Worm (Caenorhabditis elegans): Measurements from ENCODE around the gene C30G7.2.

C30G7.2 gene

DNA sequence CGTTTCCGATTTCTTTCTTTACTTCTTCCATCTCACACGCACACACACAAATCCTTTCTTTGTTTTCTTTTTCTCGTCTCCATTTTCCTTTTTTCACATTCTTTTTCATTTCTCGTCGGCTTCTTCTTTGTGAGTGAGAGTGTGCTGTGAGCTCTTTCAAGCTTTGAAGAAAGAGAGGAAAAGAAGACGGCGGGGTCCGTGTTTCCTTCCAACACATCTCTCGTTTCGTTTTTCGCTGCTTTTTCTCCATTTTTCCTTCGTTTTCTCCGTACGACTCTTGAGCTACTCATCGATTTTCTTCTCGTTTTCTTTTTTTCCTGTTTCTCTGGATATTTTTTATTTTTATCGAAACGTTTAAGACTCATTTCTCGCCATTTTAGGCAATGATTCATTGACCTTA is 6.5 kb upstream of the C30G7.2 start:
- TF ChIP-seq him-1 (tag; optimal IDR thresholded peaks at IDR 0.05) (peak; percentile 69), dao-5 (tag; optimal IDR thresholded peaks at IDR 0.05) (no peak), W03F9.2 (tag; optimal IDR thresholded peaks at IDR 0.05) (no peak)

DNA sequence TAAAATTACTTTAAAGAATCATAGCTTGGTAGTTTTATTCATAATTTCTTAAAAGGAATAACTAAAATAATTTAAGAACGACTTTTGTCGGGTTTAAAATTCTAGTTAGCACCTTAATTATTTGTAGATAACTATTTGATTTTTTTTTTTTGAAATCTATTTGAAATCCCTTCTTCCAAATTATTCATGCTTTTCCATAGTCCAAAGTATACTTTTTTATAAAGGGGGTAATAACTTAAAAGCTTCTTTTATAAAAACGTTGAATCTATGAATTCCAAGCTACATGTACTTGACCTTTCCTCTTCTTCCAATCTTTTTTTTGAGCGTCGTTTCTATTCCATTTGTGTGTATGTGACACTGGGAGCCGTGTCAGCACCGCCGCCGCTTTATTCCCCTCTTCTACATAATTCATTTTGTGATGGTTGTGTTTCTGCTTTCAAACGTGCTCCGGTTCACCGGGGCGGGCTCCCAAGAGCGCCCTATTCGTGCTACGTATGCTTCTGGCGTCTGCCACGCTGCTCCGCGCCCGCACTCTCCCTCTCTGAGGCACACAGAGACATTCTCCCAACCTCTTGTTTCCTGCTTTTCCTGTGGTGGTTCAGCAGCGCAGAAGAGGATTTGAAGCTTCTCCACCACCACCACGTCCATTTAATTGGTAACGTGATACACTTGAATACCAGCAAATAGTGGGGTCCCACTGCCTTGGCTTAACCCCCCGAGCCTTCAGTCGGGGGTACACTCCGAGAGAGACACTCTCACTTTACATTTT is 3.1 kb upstream of the C30G7.2 start:
- TF ChIP-seq W03F9.2 (tag; optimal IDR thresholded peaks at IDR 0.05) (no peak), him-1 (tag; optimal IDR thresholded peaks at IDR 0.05) (no peak), dao-5 (tag; optimal IDR thresholded peaks at IDR 0.05) (no peak)

DNA sequence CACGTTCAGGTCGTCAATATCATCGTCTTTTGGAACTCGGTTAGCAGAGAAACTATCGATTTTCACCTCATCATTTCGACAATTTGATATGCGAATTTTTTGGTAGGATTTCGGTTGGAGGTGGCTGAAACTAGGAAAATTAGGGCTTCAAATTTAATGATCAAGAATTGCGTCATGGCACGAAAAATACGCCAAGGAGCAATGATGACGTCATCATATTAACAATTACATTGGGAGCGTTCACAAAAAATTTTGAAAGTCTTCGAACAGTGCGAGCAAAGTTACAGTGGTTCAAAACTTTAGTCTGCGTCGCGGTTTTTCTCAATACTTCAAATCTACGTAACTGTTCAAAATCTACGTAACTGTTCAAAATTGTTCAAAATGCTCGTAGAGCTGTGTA is 6.2 kb downstream of the C30G7.2 start:
- TF ChIP-seq dao-5 (tag; optimal IDR thresholded peaks at IDR 0.05), result no peak
- TF ChIP-seq him-1 (tag; optimal IDR thresholded peaks at IDR 0.05), result no peak
- no peak for TF ChIP-seq W03F9.2 (tag; optimal IDR thresholded peaks at IDR 0.05)

DNA sequence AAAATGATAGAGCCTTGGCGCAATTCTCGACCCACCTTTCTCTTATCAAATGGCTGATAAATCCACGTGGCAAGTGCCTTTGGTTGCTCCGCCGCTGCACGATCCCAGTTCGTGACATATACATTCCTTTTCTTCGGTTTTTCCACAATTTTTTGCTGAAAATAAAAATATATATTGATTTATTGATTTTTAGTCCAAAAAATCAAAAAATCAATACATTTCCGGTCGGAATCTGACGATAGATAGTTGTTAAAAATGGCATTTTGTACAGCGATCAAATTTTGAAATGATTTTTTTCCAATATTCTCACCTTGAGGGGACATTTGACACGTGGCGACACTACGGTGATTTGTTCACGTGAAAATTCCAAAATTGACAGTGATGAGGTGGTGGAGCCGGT is 7.1 kb downstream of the C30G7.2 start:
- TF ChIP-seq dao-5 (tag; optimal IDR thresholded peaks at IDR 0.05) (no peak), W03F9.2 (tag; optimal IDR thresholded peaks at IDR 0.05) (no peak), him-1 (tag; optimal IDR thresholded peaks at IDR 0.05) (no peak)

DNA sequence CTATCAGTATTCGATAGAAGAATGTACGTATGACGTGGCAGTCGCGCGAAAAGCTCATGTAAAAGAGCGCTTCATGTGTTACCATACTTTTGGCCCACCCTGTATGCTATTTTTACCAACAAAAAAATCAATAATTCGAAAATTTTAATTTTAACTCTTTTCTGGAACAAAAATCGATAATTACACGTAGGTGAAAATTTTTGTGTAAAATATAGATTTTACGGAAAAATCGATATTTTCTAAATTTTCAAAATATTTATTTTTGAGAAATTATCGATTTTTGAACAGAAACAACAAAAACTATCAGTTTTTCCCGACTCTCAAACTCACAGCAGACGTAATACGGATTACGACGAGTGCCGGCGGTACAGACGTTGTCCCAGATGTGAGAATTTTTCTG is 8.4 kb downstream of the C30G7.2 start:
- no peak for TF ChIP-seq W03F9.2 (tag; optimal IDR thresholded peaks at IDR 0.05)
- no peak for TF ChIP-seq him-1 (tag; optimal IDR thresholded peaks at IDR 0.05)
- no peak for TF ChIP-seq dao-5 (tag; optimal IDR thresholded peaks at IDR 0.05)

DNA sequence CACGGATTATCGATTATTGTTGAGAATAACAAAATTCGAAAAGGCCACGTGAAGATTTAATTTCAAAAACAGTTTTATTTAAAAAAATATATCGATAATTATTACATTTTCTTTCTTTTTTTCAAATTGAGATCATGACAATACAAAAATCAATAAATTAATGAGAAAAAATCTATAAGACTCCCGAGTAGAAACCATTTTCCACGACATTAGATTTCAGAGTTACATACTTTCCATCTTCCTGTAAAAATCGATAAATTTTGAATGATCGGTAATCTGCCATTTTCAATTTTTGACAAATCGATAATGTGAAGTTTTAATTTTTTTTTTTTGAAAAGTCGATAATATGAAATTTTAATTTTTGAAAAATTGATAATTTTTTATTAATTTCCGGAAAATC is 9.0 kb downstream of the C30G7.2 start, which contains the start of gene C30G7.3:
Gene C30G7.3, minus strand, starts transcription at position 8 of the 400 bp plus-strand sequence.
- TF ChIP-seq dao-5 (tag; optimal IDR thresholded peaks at IDR 0.05) (no peak), W03F9.2 (tag; optimal IDR thresholded peaks at IDR 0.05) (no peak), him-1 (tag; optimal IDR thresholded peaks at IDR 0.05) (no peak)

DNA sequence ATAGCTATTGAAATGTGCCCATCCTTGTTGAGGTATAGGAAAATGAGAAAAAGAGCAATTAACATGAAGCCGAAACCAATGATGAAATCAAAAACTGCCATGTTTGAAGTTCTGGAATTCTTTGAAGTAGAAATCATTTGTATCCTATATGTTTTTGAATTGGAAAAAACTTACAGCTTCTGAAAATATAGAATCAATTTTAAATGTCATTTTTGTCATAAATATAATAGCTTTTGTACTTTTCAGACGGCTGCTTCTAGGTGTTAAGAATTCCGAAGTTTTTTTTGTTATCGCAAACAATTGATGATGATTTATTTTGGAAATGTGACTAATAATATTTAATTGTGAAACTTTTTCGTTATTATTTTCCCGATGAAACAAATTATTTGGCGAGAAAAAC is 10.3 kb downstream of the C30G7.2 start, which contains the start of gene C30G7.4:
Gene C30G7.4, minus strand, starts transcription at position 101 of the 400 bp plus-strand sequence.
- TF ChIP-seq W03F9.2 (tag; optimal IDR thresholded peaks at IDR 0.05) (no peak), him-1 (tag; optimal IDR thresholded peaks at IDR 0.05) (no peak), dao-5 (tag; optimal IDR thresholded peaks at IDR 0.05) (no peak)

DNA sequence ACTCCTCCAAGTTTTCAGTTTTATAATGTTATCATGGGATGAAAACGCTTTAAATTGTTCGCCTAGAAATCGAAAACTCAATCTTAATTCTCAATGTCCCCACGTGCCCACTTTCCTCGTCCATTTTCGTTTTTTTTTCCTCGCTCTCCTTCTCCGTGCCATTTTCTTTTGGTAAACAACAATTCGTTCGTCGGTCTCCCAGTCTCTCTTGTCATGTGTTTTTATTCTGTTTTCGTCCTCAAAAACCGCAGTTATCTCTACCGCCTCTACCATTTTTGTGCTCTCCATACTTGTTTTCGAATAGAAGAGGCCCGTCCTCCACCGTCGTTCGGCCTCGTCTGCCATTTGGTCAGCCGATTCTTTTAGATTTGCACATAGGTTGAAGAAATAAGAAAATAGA is 11.9 kb downstream of the C30G7.2 start:
- no peak for TF ChIP-seq dao-5 (tag; optimal IDR thresholded peaks at IDR 0.05)
- TF ChIP-seq him-1 (tag; optimal IDR thresholded peaks at IDR 0.05), result no peak
- TF ChIP-seq W03F9.2 (tag; optimal IDR thresholded peaks at IDR 0.05), result no peak

DNA sequence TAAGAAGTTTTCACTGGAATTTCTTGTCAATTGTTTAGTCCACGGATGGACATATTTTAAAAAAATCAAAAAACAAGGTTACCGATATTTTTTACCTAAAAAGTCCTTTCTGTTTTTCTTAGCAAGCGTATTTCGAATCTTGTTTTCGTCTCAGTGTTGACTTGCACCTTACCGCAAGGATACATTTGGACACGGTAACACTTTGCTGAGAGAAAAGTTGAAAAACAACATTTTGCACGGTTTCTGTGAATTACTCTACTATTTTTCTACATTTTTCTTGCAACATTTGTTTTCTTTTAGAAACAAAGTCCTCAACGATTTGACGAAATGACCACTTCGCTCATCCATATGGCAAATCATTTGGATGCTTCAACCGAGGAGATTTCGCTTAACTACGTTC is 12.8 kb downstream of the C30G7.2 start, which contains the start of gene hil-1:
Gene hil-1, plus strand, starts transcription at position 301 of the 400 bp plus-strand sequence.
- TF ChIP-seq him-1 (tag; optimal IDR thresholded peaks at IDR 0.05), result no peak
- no peak for TF ChIP-seq W03F9.2 (tag; optimal IDR thresholded peaks at IDR 0.05)
- TF ChIP-seq dao-5 (tag; optimal IDR thresholded peaks at IDR 0.05), result no peak

DNA sequence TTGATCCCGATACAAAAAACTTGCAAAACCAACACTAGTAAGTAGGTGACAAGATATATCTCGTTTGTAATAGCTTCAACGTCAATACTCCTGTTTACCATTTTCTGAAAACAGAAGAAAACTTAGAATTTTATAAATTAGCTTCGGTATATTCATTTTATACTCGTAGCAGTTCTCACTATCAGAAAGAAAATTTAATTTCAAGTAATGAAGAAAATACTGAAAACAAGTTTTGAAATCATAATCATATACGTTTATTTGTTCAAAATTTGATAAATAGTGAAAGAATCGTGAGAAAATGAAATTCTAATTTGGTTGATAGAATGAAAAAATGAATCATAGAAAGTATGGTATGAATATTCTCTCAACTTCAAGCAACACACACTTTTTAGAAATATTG is 17.9 kb downstream of the C30G7.2 start, which contains the start of gene C30G7.5:
Gene C30G7.5, minus strand, starts transcription at position 101 of the 400 bp plus-strand sequence.
- no peak for TF ChIP-seq W03F9.2 (tag; optimal IDR thresholded peaks at IDR 0.05)
- no peak for TF ChIP-seq dao-5 (tag; optimal IDR thresholded peaks at IDR 0.05)
- no peak for TF ChIP-seq him-1 (tag; optimal IDR thresholded peaks at IDR 0.05)

DNA sequence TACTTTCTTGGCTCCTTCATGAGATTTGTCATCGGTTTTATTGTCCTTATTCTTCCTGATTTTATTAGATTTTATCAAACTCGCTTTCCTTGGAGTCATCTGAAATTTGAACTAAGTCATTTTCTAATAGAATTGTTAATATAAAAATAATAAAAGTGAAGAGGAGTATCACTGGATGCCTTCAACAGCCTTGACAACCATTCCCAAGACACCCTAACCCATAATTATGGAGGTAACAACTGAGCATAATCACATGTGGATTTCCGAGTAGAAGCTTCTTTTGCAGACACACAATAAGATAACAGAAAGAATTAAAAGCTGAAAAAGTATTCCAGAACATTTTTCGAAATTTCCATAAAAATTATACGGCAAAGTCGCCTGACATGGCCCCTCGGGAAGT is 19.0 kb downstream of the C30G7.2 start, which contains the start of gene F02D8.9:
Gene F02D8.9, minus strand, starts transcription at position 101 of the 400 bp plus-strand sequence.
- TF ChIP-seq W03F9.2 (tag; optimal IDR thresholded peaks at IDR 0.05), result no peak
- no peak for TF ChIP-seq him-1 (tag; optimal IDR thresholded peaks at IDR 0.05)
- no peak for TF ChIP-seq dao-5 (tag; optimal IDR thresholded peaks at IDR 0.05)

DNA sequence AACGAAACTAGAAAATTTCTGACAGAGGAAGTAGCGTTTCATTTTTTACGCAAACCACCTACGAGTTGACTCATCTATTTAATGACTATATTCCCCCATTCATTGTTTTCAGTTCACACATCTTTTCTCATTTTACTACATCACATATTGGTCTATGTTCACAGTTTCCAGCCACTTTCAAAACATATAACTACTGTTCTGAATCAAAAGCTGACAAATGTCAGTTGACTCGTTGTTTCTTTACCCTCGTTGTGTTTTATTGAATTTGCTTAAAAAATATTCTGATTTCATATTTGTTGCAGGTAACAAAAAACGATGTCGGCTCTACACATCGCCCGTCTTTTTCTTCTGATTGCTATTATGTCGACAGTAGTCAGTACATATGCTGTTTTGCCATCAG is 34.4 kb downstream of the C30G7.2 start, which contains the start of gene nlp-59:
Gene nlp-59, plus strand, starts transcription at position 301 of the 400 bp plus-strand sequence.
- TF ChIP-seq him-1 (tag; optimal IDR thresholded peaks at IDR 0.05) (no peak), W03F9.2 (tag; optimal IDR thresholded peaks at IDR 0.05) (no peak), dao-5 (tag; optimal IDR thresholded peaks at IDR 0.05) (no peak)

DNA sequence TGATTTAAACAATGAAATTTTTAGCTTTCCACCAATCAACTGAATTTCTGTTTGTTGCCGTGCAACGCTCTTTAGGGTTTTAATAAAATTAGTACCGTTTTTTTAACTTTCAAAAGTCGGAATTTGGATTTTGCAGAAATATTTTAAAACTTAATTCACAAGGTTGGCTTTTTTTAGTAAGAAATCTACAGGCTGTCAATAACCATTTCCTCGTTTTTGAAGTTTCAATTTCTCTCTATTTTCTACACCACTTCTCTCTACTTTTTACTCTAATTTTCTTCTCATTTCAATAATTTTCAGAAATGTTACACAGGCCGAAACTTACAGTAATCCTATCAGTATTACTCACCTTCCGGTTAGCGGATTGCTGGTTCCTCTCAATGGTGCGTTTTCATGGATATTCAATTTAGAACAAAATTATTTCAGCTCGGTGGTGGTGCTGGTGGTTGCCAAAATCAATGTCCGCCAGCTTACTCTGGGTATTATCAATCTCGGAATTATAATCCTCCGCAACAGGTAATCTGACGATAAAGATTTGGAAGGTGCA is 41.6 kb downstream of the C30G7.2 start, which contains the start of the genes grd-12 and F02D8.1:
Gene grd-12, plus strand, starts transcription at position 301 of the 547 bp plus-strand sequence.
Gene F02D8.1, minus strand, starts transcription at position 497 of the 547 bp plus-strand sequence.
- TF ChIP-seq him-1 (tag; optimal IDR thresholded peaks at IDR 0.05) (no peak), W03F9.2 (tag; optimal IDR thresholded peaks at IDR 0.05) (no peak), dao-5 (tag; optimal IDR thresholded peaks at IDR 0.05) (no peak)

DNA sequence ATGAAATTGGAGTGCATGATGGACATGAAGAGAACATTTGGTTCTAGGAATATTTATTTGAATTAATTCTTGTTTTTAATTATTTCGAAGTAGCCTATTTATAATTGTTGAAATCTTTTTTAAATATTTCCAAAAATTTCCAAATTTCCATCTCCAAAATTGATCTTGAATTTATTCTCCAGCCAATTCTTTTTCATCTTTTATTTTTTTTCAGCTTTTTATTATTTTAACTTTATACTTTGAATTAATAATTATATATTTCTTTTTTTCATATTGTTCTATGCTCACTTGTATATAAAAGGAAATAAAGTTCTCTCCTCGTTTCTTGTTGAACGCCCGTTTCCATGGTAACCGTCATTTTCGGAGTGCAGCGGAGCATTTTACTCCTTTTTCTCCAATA is 43.2 kb downstream of the C30G7.2 start, which contains the start of gene xbx-1:
Gene xbx-1, plus strand, starts transcription at position 301 of the 400 bp plus-strand sequence.
- no peak for TF ChIP-seq W03F9.2 (tag; optimal IDR thresholded peaks at IDR 0.05)
- no peak for TF ChIP-seq him-1 (tag; optimal IDR thresholded peaks at IDR 0.05)
- no peak for TF ChIP-seq dao-5 (tag; optimal IDR thresholded peaks at IDR 0.05)

Measured in whole organism, L4/young adult.